Worm (Caenorhabditis elegans): ENCODE measurements around the gene amt-2.

amt-2 gene

ce11 chrIV:13080861-13081260, 38.7 kb downstream of the amt-2 start:
- TF ChIP-seq F13C5.2 (tag; optimal IDR thresholded peaks at IDR 0.05) (no peak), ama-1 (optimal IDR thresholded peaks at IDR 0.05) (no peak), hnd-1 (tag; optimal IDR thresholded peaks at IDR 0.05) (no peak), tbx-37 (GFP tag; conservative IDR thresholded peaks at IDR 0.05) (no peak)

- no peak for TF ChIP-seq flt-1 (GFP tag; IDR thresholded peaks at IDR 0.05)
- no peak for TF ChIP-seq sea-1 (GFP tag; conservative IDR thresholded peaks at IDR 0.05)
Measured at ce11 chrIV:13082106-13082505, 39.9 kb downstream of the amt-2 start.

- no peak for TF ChIP-seq ceh-13 (GFP tag; optimal IDR thresholded peaks at IDR 0.05)
- TF ChIP-seq pes-1 (GFP tag; IDR thresholded peaks at IDR 0.05): no peak
- no peak for TF ChIP-seq hnd-1 (tag; optimal IDR thresholded peaks at IDR 0.05)
- TF ChIP-seq B0310.2 (tag; optimal IDR thresholded peaks at IDR 0.05): no peak
- TF ChIP-seq tbx-11 (GFP tag; IDR thresholded peaks at IDR 0.05): no peak
- no peak for TF ChIP-seq tra-4 (tag; optimal IDR thresholded peaks at IDR 0.05)
- no peak for TF ChIP-seq sea-1 (GFP tag; conservative IDR thresholded peaks at IDR 0.05)
- TF ChIP-seq hmbx-1 (tag; optimal IDR thresholded peaks at IDR 0.05): no peak
- TF ChIP-seq aly-1 (tag; optimal IDR thresholded peaks at IDR 0.05): no peak
- no peak for TF ChIP-seq hmg-4 (GFP tag; optimal IDR thresholded peaks at IDR 0.05)
- TF ChIP-seq tbx-37 (GFP tag; conservative IDR thresholded peaks at IDR 0.05): no peak
- TF ChIP-seq ama-1 (optimal IDR thresholded peaks at IDR 0.05): no peak
- no peak for TF ChIP-seq flt-1 (GFP tag; IDR thresholded peaks at IDR 0.05)
- no peak for TF ChIP-seq ceh-36 (tag; optimal IDR thresholded peaks at IDR 0.05)
- no peak for TF ChIP-seq F13C5.2 (tag; optimal IDR thresholded peaks at IDR 0.05)
- no peak for TF ChIP-seq ets-7 (tag; optimal IDR thresholded peaks at IDR 0.05)
- no peak for TF ChIP-seq scrt-1 (GFP tag; IDR thresholded peaks at IDR 0.05)
Measured at ce11 chrIV:13082836-13083763, 40.9 kb downstream of the amt-2 start.

ce11 chrIV:13085675-13086074, 43.5 kb downstream of the amt-2 start:
- TF ChIP-seq flt-1 (GFP tag; IDR thresholded peaks at IDR 0.05) (no peak), pes-1 (GFP tag; IDR thresholded peaks at IDR 0.05) (no peak), F13C5.2 (tag; optimal IDR thresholded peaks at IDR 0.05) (no peak), hmg-4 (GFP tag; optimal IDR thresholded peaks at IDR 0.05) (no peak), scrt-1 (GFP tag; IDR thresholded peaks at IDR 0.05) (no peak), tbx-11 (GFP tag; IDR thresholded peaks at IDR 0.05) (no peak), ceh-13 (GFP tag; optimal IDR thresholded peaks at IDR 0.05) (no peak), aly-1 (tag; optimal IDR thresholded peaks at IDR 0.05) (no peak)

- TF ChIP-seq ceh-13 (GFP tag; optimal IDR thresholded peaks at IDR 0.05): no peak
Measured at ce11 chrIV:13086705-13087104, 44.5 kb downstream of the amt-2 start, which contains the start of gene spin-2. spin-2 (plus strand) TSS chrIV:13087005.

- TF ChIP-seq sea-1 (GFP tag; conservative IDR thresholded peaks at IDR 0.05): no peak
- TF ChIP-seq hmg-4 (GFP tag; optimal IDR thresholded peaks at IDR 0.05): peak; percentile 42
- no peak for TF ChIP-seq ceh-36 (tag; optimal IDR thresholded peaks at IDR 0.05)
- no peak for TF ChIP-seq scrt-1 (GFP tag; IDR thresholded peaks at IDR 0.05)
- no peak for TF ChIP-seq tbx-37 (GFP tag; conservative IDR thresholded peaks at IDR 0.05)
- no peak for TF ChIP-seq hnd-1 (tag; optimal IDR thresholded peaks at IDR 0.05)
Measured at ce11 chrIV:13089671-13090242, 47.6 kb downstream of the amt-2 start.

- TF ChIP-seq sea-1 (GFP tag; conservative IDR thresholded peaks at IDR 0.05) (no peak), hnd-1 (tag; optimal IDR thresholded peaks at IDR 0.05) (no peak)
Measured at ce11 chrIV:13090967-13091366, 48.8 kb downstream of the amt-2 start, which contains the start of gene col-132. col-132 (minus strand) TSS chrIV:13091067.

- TF ChIP-seq tbx-37 (GFP tag; conservative IDR thresholded peaks at IDR 0.05) (no peak), flt-1 (GFP tag; IDR thresholded peaks at IDR 0.05) (no peak), hnd-1 (tag; optimal IDR thresholded peaks at IDR 0.05) (no peak), ceh-36 (tag; optimal IDR thresholded peaks at IDR 0.05) (no peak), pes-1 (GFP tag; IDR thresholded peaks at IDR 0.05) (no peak)
Measured at ce11 chrIV:13093677-13094076, 51.5 kb downstream of the amt-2 start, which contains the start of the genes prcc-1 and C39E9.12. prcc-1 (minus strand) TSS chrIV:13093795. C39E9.12 (plus strand) TSS chrIV:13094007.

- no peak for TF ChIP-seq aly-1 (tag; optimal IDR thresholded peaks at IDR 0.05)
- TF ChIP-seq ama-1 (optimal IDR thresholded peaks at IDR 0.05): peak; percentile 14
Measured at ce11 chrIV:13095462-13095861, 53.3 kb downstream of the amt-2 start, which contains the start of gene rfc-3. rfc-3 (plus strand) TSS chrIV:13095762.

Measured in whole organism, early embryonic.